Fruit fly (Drosophila melanogaster): ENCODE measurements around the gene IP3K2.

DNA sequence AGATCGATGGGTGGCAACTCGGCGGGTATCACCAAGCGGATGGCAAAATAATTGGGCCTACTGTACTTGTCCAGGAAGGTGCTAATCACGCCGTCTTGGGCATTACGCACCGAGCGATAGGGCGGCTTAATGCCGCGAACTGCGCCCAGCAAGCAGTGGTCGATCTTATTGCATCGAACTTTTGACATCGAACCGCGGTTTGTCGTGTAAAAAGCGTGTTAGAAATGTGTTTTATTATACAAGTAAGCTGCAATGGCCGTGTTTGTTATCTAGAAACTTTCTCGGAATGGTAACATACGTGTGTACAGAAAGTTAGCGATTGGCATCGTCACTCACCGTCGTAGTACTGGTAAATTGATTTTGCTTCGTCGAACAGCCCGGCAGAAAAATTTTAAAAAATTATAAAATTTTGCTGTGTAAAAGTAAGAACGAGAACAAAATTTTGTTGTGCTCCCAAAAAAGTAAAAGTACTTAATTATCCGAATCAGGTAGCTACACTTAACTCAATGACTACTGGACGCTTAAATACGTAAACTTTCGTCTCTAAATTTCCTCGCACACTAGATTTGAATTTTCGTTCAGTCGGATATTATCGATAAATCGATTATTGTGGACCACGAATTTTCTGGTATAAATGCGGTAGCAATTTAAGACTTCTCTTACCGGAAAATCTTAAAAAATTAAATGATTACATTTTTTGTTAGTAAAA is 45.2 kb upstream of the IP3K2 start, which contains the start of the genes mew and CG15742:
- TF ChIP-seq CG18011 (GFP tag; optimal IDR thresholded peaks at IDR 0.05): peak; percentile 83
- TF ChIP-seq CG1529 (GFP tag; optimal IDR thresholded peaks at IDR 0.05): no peak
- no peak for TF ChIP-seq yki (optimal IDR thresholded peaks at IDR 0.05)
- TF ChIP-seq psq (GFP tag; optimal IDR thresholded peaks at IDR 0.05): no peak

All from whole organism, embryonic.